Fruit fly (Drosophila melanogaster) whole organism, prepupa: Measurements from ENCODE around the gene CG6163.

Source experiments
- Blimp-1 ChIP-seq: fragments of 200-800 bp; sonication (Bioruptor generic); optimal IDR thresholded peaks from 3 replicates; lab custom pipeline; 2017; ENCODE audit warnings: missing biosample characterization, missing genetic modification characterization, mild to moderate bottlenecking, moderate library complexity, missing genetic modification reagents
- CG10631 ChIP-seq: fragments of 200-800 bp; sonication (Bioruptor generic); optimal IDR thresholded peaks from 2 replicates; lab custom pipeline; 2016; ENCODE audit warnings: missing biosample characterization, missing genetic modification characterization
- CG10669 ChIP-seq: fragments of 200-800 bp; sonication (Bioruptor generic); optimal IDR thresholded peaks from 3 replicates; lab custom pipeline; 2018; ENCODE audit warnings: missing biosample characterization, mild to moderate bottlenecking, missing genetic modification characterization, moderate library complexity
- CG11762 ChIP-seq: fragments of 200-800 bp; sonication (Bioruptor generic); optimal IDR thresholded peaks from 3 replicates; lab custom pipeline; 2016; ENCODE audit warnings: missing biosample characterization, missing genetic modification characterization; ENCODE audit not compliant: insufficient read depth
- CG11902 ChIP-seq: fragments of 200-800 bp; sonication (Bioruptor generic); optimal IDR thresholded peaks from 3 replicates; lab custom pipeline; 2016; ENCODE audit warnings: missing biosample characterization, missing genetic modification characterization
- CG15336 ChIP-seq: fragments of 200-800 bp; sonication (Bioruptor generic); IDR thresholded peaks from 2 replicates; pipeline ENCODE4 v1.3.6; 2022; ENCODE audit warnings: missing biosample characterization, missing genetic modification characterization
- CG1621 ChIP-seq: fragments of 200-800 bp; sonication (Bioruptor generic); optimal IDR thresholded peaks from 3 replicates; lab custom pipeline; 2018; ENCODE audit warnings: missing biosample characterization, mild to moderate bottlenecking, missing genetic modification characterization
- CG16779 ChIP-seq: fragments of 200-800 bp; sonication (Bioruptor generic); optimal IDR thresholded peaks from 3 replicates; lab custom pipeline; 2017; ENCODE audit warnings: missing biosample characterization, mild to moderate bottlenecking, missing genetic modification characterization
- CG3032 ChIP-seq: fragments of 200-800 bp; optimal IDR thresholded peaks from 2 replicates; lab custom pipeline; 2019; ENCODE audit warnings: missing biosample characterization, mild to moderate bottlenecking, missing genetic modification characterization, moderate library complexity
- CG31627 ChIP-seq: fragments of 200-800 bp; sonication (Bioruptor generic); optimal IDR thresholded peaks from 3 replicates; lab custom pipeline; 2016; ENCODE audit warnings: missing biosample characterization, missing genetic modification characterization
- CG32006 ChIP-seq: fragments of 200-800 bp; sonication (Bioruptor generic); optimal IDR thresholded peaks from 3 replicates; lab custom pipeline; 2017; ENCODE audit warnings: missing biosample characterization, mild to moderate bottlenecking, missing genetic modification characterization
- CG34406 ChIP-seq: fragments of 200-800 bp; sonication (Bioruptor generic); optimal IDR thresholded peaks from 3 replicates; lab custom pipeline; 2016; ENCODE audit warnings: missing biosample characterization, missing genetic modification characterization
- CG3919 ChIP-seq: fragments of 200-800 bp; sonication (Bioruptor generic); optimal IDR thresholded peaks from 3 replicates; lab custom pipeline; 2016; ENCODE audit warnings: missing biosample characterization, missing genetic modification characterization
- CG4318 ChIP-seq: fragments of 200-800 bp; sonication (Bioruptor generic); optimal IDR thresholded peaks from 3 replicates; lab custom pipeline; 2017; ENCODE audit warnings: missing biosample characterization, mild to moderate bottlenecking, missing genetic modification characterization
- CG6163 ChIP-seq: fragments of 200-800 bp; sonication (Bioruptor generic); IDR thresholded peaks from 3 replicates; pipeline ENCODE4 v1.3.6; 2022; ENCODE audit warnings: missing biosample characterization, missing genetic modification characterization
- CG6276 ChIP-seq: fragments of 200-800 bp; sonication (Bioruptor generic); optimal IDR thresholded peaks from 2 replicates; lab custom pipeline; 2017; ENCODE audit warnings: missing biosample characterization, mild to moderate bottlenecking, missing genetic modification characterization
- CG6808 ChIP-seq: fragments of 200-800 bp; sonication (Bioruptor generic); optimal IDR thresholded peaks from 3 replicates; lab custom pipeline; 2017; ENCODE audit warnings: missing biosample characterization, missing genetic modification characterization, mild to moderate bottlenecking, moderate library complexity, missing genetic modification reagents
- CG6854 ChIP-seq: fragments of 200-800 bp; sonication (Bioruptor generic); optimal IDR thresholded peaks from 2 replicates; lab custom pipeline; 2017; ENCODE audit warnings: missing biosample characterization, mild to moderate bottlenecking, missing genetic modification characterization
- CG8119 ChIP-seq: fragments of 200-800 bp; sonication (Bioruptor generic); IDR thresholded peaks from 3 replicates; pipeline ENCODE4 v1.3.6; 2022; ENCODE audit warnings: missing biosample characterization, missing genetic modification characterization
- CG8319 ChIP-seq: fragments of 200-800 bp; sonication (Bioruptor generic); optimal IDR thresholded peaks from 3 replicates; lab custom pipeline; 2016; ENCODE audit warnings: missing biosample characterization, missing genetic modification characterization
- CG8632 ChIP-seq: fragments of 200-800 bp; sonication (Bioruptor generic); optimal IDR thresholded peaks from 3 replicates; lab custom pipeline; 2016; ENCODE audit warnings: missing biosample characterization, missing genetic modification characterization
- CG9139 ChIP-seq: fragments of 200-800 bp; sonication (Bioruptor generic); optimal IDR thresholded peaks from 3 replicates; lab custom pipeline; 2017; ENCODE audit warnings: missing biosample characterization, mild to moderate bottlenecking, missing genetic modification characterization
- Eip75B ChIP-seq: fragments of 200-800 bp; sonication (Bioruptor generic); optimal IDR thresholded peaks from 3 replicates; lab custom pipeline; 2016; ENCODE audit warnings: missing biosample characterization, missing genetic modification characterization
- Eip78C ChIP-seq: fragments of 200-800 bp; sonication (Bioruptor generic); peaks from one replicate; lab custom pipeline; 2016; ENCODE audit warnings: missing biosample characterization, missing genetic modification characterization
- Eip93F ChIP-seq: fragments of 200-800 bp; sonication (Bioruptor generic); optimal IDR thresholded peaks from 2 replicates; lab custom pipeline; 2016; ENCODE audit warnings: missing biosample characterization, mild to moderate bottlenecking, missing genetic modification characterization
- Ets21C ChIP-seq: fragments of 200-800 bp; sonication (Bioruptor generic); optimal IDR thresholded peaks from 3 replicates; lab custom pipeline; 2016; ENCODE audit warnings: missing biosample characterization, missing genetic modification characterization
- Ets96B ChIP-seq: fragments of 200-800 bp; optimal IDR thresholded peaks from 2 replicates; lab custom pipeline; 2019; ENCODE audit warnings: missing biosample characterization, mild to moderate bottlenecking, missing genetic modification characterization, moderate library complexity
- Gug ChIP-seq: fragments of 200-800 bp; sonication (Bioruptor generic); IDR thresholded peaks from 2 replicates; pipeline ENCODE4 v1.3.6; 2022; ENCODE audit warnings: missing biosample characterization, missing genetic modification characterization
- Hr38 ChIP-seq: sonication (Bioruptor generic); optimal IDR thresholded peaks from 2 replicates; lab custom pipeline; 2016; ENCODE audit warnings: missing biosample characterization, missing genetic modification characterization
- Hr39 ChIP-seq: fragments of 200-800 bp; sonication (Bioruptor generic); optimal IDR thresholded peaks from 2 replicates; lab custom pipeline; 2016; ENCODE audit warnings: missing biosample characterization, missing genetic modification characterization
- Hr4 ChIP-seq: fragments of 200-800 bp; sonication (Bioruptor generic); optimal IDR thresholded peaks from 3 replicates; lab custom pipeline; 2016; ENCODE audit warnings: missing biosample characterization, missing genetic modification characterization
- Lpt ChIP-seq: fragments of 200-800 bp; sonication (Bioruptor generic); optimal IDR thresholded peaks from 3 replicates; lab custom pipeline; 2016; ENCODE audit warnings: missing biosample characterization, missing genetic modification characterization
- Met ChIP-seq: fragments of 200-800 bp; sonication (Bioruptor generic); optimal IDR thresholded peaks from 3 replicates; lab custom pipeline; 2016; ENCODE audit warnings: missing biosample characterization, missing genetic modification characterization
- OdsH ChIP-seq: fragments of 200-800 bp; sonication (Bioruptor generic); optimal IDR thresholded peaks from 3 replicates; lab custom pipeline; 2016; ENCODE audit warnings: missing biosample characterization, missing genetic modification characterization
- Smox ChIP-seq: fragments of 200-800 bp; sonication (Bioruptor generic); optimal IDR thresholded peaks from 3 replicates; lab custom pipeline; 2016; ENCODE audit warnings: missing biosample characterization, missing genetic modification characterization
- Sox102F ChIP-seq: fragments of 200-800 bp; sonication (Bioruptor generic); optimal IDR thresholded peaks from 2 replicates; lab custom pipeline; 2016; ENCODE audit warnings: missing biosample characterization, mild to moderate bottlenecking, missing genetic modification characterization
- Sox14 ChIP-seq: fragments of 200-800 bp; sonication (Bioruptor generic); optimal IDR thresholded peaks from 3 replicates; lab custom pipeline; 2016; ENCODE audit warnings: missing biosample characterization, missing genetic modification characterization
- achi ChIP-seq: fragments of 200-800 bp; sonication (Bioruptor generic); optimal IDR thresholded peaks from 3 replicates; lab custom pipeline; 2016; ENCODE audit warnings: missing biosample characterization, missing genetic modification characterization
- acj6 ChIP-seq: fragments of 200-800 bp; sonication (Bioruptor generic); optimal IDR thresholded peaks from 3 replicates; lab custom pipeline; 2016; ENCODE audit warnings: missing biosample characterization, missing genetic modification characterization
- cyc ChIP-seq: fragments of 200-800 bp; sonication (Bioruptor generic); optimal IDR thresholded peaks from 3 replicates; lab custom pipeline; 2016; ENCODE audit warnings: missing biosample characterization, missing genetic modification characterization
- dac ChIP-seq: fragments of 200-800 bp; sonication (Bioruptor generic); optimal IDR thresholded peaks from 2 replicates; lab custom pipeline; 2017; ENCODE audit warnings: missing biosample characterization, mild to moderate bottlenecking, missing genetic modification characterization
- dsx ChIP-seq: fragments of 200-800 bp; optimal IDR thresholded peaks from 3 replicates; lab custom pipeline; 2019; ENCODE audit warnings: missing biosample characterization, mild to moderate bottlenecking, missing genetic modification characterization, moderate library complexity; ENCODE audit not compliant: poor library complexity, severe bottlenecking
- eg ChIP-seq: fragments of 200-800 bp; sonication (Bioruptor generic); IDR thresholded peaks from 3 replicates; pipeline ENCODE4 v1.3.6; 2022; ENCODE audit warnings: missing biosample characterization, missing genetic modification characterization
- fd59A ChIP-seq: fragments of 200-800 bp; sonication (Bioruptor generic); optimal IDR thresholded peaks from 2 replicates; lab custom pipeline; 2017; ENCODE audit warnings: missing biosample characterization, mild to moderate bottlenecking, missing genetic modification characterization, missing genetic modification reagents
- fd85E ChIP-seq: fragments of 200-800 bp; sonication (Bioruptor generic); optimal IDR thresholded peaks from 3 replicates; lab custom pipeline; 2016; ENCODE audit warnings: missing biosample characterization, missing genetic modification characterization
- fkh ChIP-seq: fragments of 200-800 bp; sonication (Bioruptor generic); optimal IDR thresholded peaks from 3 replicates; lab custom pipeline; 2017; ENCODE audit warnings: missing biosample characterization, mild to moderate bottlenecking, missing genetic modification characterization, moderate library complexity
- lz ChIP-seq: fragments of 200-800 bp; sonication (Bioruptor generic); optimal IDR thresholded peaks from 3 replicates; lab custom pipeline; 2016; ENCODE audit warnings: missing biosample characterization, missing genetic modification characterization
- net ChIP-seq: fragments of 200-800 bp; sonication (Bioruptor generic); optimal IDR thresholded peaks from 3 replicates; lab custom pipeline; 2016; ENCODE audit warnings: missing biosample characterization, missing genetic modification characterization
- pdm3 ChIP-seq: fragments of 200-800 bp; sonication (Bioruptor generic); optimal IDR thresholded peaks from 3 replicates; lab custom pipeline; 2016; ENCODE audit warnings: missing biosample characterization, missing genetic modification characterization
- salr ChIP-seq, 2 experiments: fragments of 200-800 bp; sonication (Bioruptor generic); optimal IDR thresholded peaks; 3 replicates each; lab custom pipeline; 2016 to 2018; ENCODE audit warnings: missing biosample characterization in 2 of 2, missing genetic modification characterization in 2 of 2, mild to moderate bottlenecking in 1 of 2
- spab ChIP-seq: fragments of 200-800 bp; sonication (Bioruptor generic); optimal IDR thresholded peaks from 2 replicates; lab custom pipeline; 2017; ENCODE audit warnings: missing biosample characterization, mild to moderate bottlenecking, missing genetic modification characterization, missing genetic modification reagents
- topi ChIP-seq: fragments of 200-800 bp; sonication (Bioruptor generic); optimal IDR thresholded peaks from 3 replicates; lab custom pipeline; 2016; ENCODE audit warnings: missing biosample characterization, missing genetic modification characterization

CG6163 gene

dm6 chr3L:11329014-11329469 is 35.6 kb downstream of the CG6163 start:
- TF ChIP-seq CG34406 = peak; percentile 83
- no peak for TF ChIP-seq Hr38 (GFP tag; lab: Kevin White, UChicago)
- TF ChIP-seq Lpt = peak; percentile 74
- peak; percentile 82 for TF ChIP-seq acj6 (GFP tag; lab: Kevin White, UChicago)
- peak; percentile 77 for TF ChIP-seq Eip93F
- peak; percentile 80 for TF ChIP-seq net (GFP tag; lab: Kevin White, UChicago)
- TF ChIP-seq CG3032 (tag; lab: Kevin White, UChicago) = peak; percentile 82
- peak; percentile 90 for TF ChIP-seq CG15336 (GFP tag; lab: Robert Waterston, UW)
- TF ChIP-seq cyc (GFP tag; lab: Kevin White, UChicago) = peak; percentile 58
- peak; percentile 50 for TF ChIP-seq CG3919 (GFP tag; lab: Kevin White, UChicago)
- TF ChIP-seq CG8119 (GFP tag; lab: Robert Waterston, UW) = peak; percentile 93
- TF ChIP-seq Eip78C (GFP tag; lab: Kevin White, UChicago) = peak; percentile 94
- peak; percentile 61 for TF ChIP-seq Met (GFP tag; lab: Kevin White, UChicago)
- peak; percentile 83 for TF ChIP-seq CG32006 (GFP tag; lab: Kevin White, UChicago)
- peak; percentile 68 for TF ChIP-seq CG6808 (GFP tag; lab: Kevin White, UChicago)
- peak; percentile 43 for TF ChIP-seq Eip75B (GFP tag; lab: Kevin White, UChicago)
- TF ChIP-seq Gug (GFP tag; lab: Robert Waterston, UW) = peak; percentile 54
- TF ChIP-seq pdm3 (GFP tag; lab: Kevin White, UChicago) = peak; percentile 61
- peak; percentile 65 for TF ChIP-seq CG10631
- peak; percentile 37 for TF ChIP-seq CG8319 (GFP tag; lab: Kevin White, UChicago)
- peak; percentile 87 for TF ChIP-seq CG8632 (GFP tag; lab: Kevin White, UChicago)
- peak; percentile 56 for TF ChIP-seq topi (GFP tag; lab: Kevin White, UChicago)
- peak; percentile 64 for TF ChIP-seq CG6276 (GFP tag; lab: Kevin White, UChicago)
- peak; percentile 64 for TF ChIP-seq fd59A (GFP tag; lab: Kevin White, UChicago)
- TF ChIP-seq CG11902 (GFP tag; lab: Kevin White, UChicago) = peak; percentile 67
- peak; percentile 78 for TF ChIP-seq dsx (GFP tag; lab: Kevin White, UChicago)
- TF ChIP-seq CG9139 (GFP tag; lab: Kevin White, UChicago) = peak; percentile 68
- TF ChIP-seq Smox (GFP tag; lab: Kevin White, UChicago) = peak; percentile 74
- TF ChIP-seq Sox102F (GFP tag; lab: Kevin White, UChicago) = peak; percentile 68
- TF ChIP-seq Sox14 = peak; percentile 42
- peak in 1 of 2 experiments; percentile 21 for TF ChIP-seq salr (GFP tag; optimal IDR thresholded peaks at IDR 0.05; lab: Kevin White, UChicago)
- TF ChIP-seq CG31627 (GFP tag; lab: Kevin White, UChicago) = peak; percentile 40
- TF ChIP-seq CG1621 (tag; lab: Kevin White, UChicago) = peak; percentile 58
- TF ChIP-seq Hr4 (GFP tag; lab: Kevin White, UChicago) = peak; percentile 60
- peak; percentile 73 for TF ChIP-seq CG10669 (GFP tag; lab: Kevin White, UChicago)
- TF ChIP-seq Ets21C (GFP tag; lab: Kevin White, UChicago) = peak; percentile 3
- TF ChIP-seq Blimp-1 (GFP tag; lab: Kevin White, UChicago) = peak; percentile 68
- TF ChIP-seq CG4318 (GFP tag; lab: Kevin White, UChicago) = peak; percentile 68
- TF ChIP-seq Hr39 (GFP tag; lab: Kevin White, UChicago) = peak; percentile 39
- peak; percentile 74 for TF ChIP-seq CG6163 (GFP tag; lab: Robert Waterston, UW)
- TF ChIP-seq Ets96B (tag; lab: Kevin White, UChicago) = peak; percentile 83
- TF ChIP-seq CG16779 (tag; lab: Kevin White, UChicago) = peak; percentile 52
- TF ChIP-seq spab (GFP tag; lab: Kevin White, UChicago) = peak; percentile 44
- no peak for TF ChIP-seq fd85E (GFP tag; lab: Kevin White, UChicago)
- peak; percentile 58 for TF ChIP-seq lz (GFP tag; lab: Kevin White, UChicago)
- TF ChIP-seq fkh (GFP tag; lab: Kevin White, UChicago) = no peak
- peak; percentile 22 for TF ChIP-seq dac (GFP tag; lab: Kevin White, UChicago)
- TF ChIP-seq eg (GFP tag; lab: Robert Waterston, UW) = peak; percentile 74
- peak; percentile 78 for TF ChIP-seq achi (GFP tag; lab: Kevin White, UChicago)
- peak; percentile 70 for TF ChIP-seq CG6854 (GFP tag; lab: Kevin White, UChicago)
- TF ChIP-seq OdsH (GFP tag; lab: Kevin White, UChicago) = peak; percentile 78
- TF ChIP-seq CG11762 (GFP tag; lab: Kevin White, UChicago) = no peak
